Worm (Caenorhabditis elegans) whole organism, mixed stage, embryonic: ENCODE results near the gene ubh-1.

Source experiments
- elt-1 ChIP-seq: sonication (generic microtip); optimal IDR thresholded peaks from 2 replicates; lab custom pipeline; 2017; ENCODE audit warnings: missing genetic modification characterization, mild to moderate bottlenecking, missing compliant biosample characterization, antibody characterized with exemption, moderate library complexity, borderline replicate concordance; ENCODE audit not compliant: insufficient read depth
- elt-3 ChIP-seq: fragments of 150-350 bp; optimal IDR thresholded peaks from 2 replicates; lab custom pipeline; 2014; ENCODE audit warnings: missing biosample characterization, missing genetic modification characterization
- lsy-2 ChIP-seq: fragments of 150-350 bp; optimal IDR thresholded peaks from 2 replicates; lab custom pipeline; 2014; ENCODE audit warnings: missing biosample characterization, missing genetic modification characterization
- mls-2 ChIP-seq: sonication (generic microtip); optimal IDR thresholded peaks from 2 replicates; lab custom pipeline; 2016; ENCODE audit warnings: mild to moderate bottlenecking, missing genetic modification characterization, moderate library complexity, missing compliant biosample characterization
- nhr-28 ChIP-seq: fragments of 150-350 bp; optimal IDR thresholded peaks from 2 replicates; lab custom pipeline; 2014; ENCODE audit warnings: missing biosample characterization, missing genetic modification characterization
- tbx-8 ChIP-seq: fragments of 200-800 bp; sonication (Bioruptor generic); optimal IDR thresholded peaks from 2 replicates; lab custom pipeline; 2018; ENCODE audit warnings: mild to moderate bottlenecking, missing genetic modification characterization, moderate library complexity, missing compliant biosample characterization
- unc-39 ChIP-seq: fragments of 150-350 bp; optimal IDR thresholded peaks from 2 replicates; lab custom pipeline; 2014; ENCODE audit warnings: missing biosample characterization, missing genetic modification characterization

ce11 chrV:6544999-6545398 is 33.8 kb upstream of the ubh-1 start:
- TF ChIP-seq lsy-2 (tag; lab: Kevin White, UChicago) (no peak), nhr-28 (tag; lab: Kevin White, UChicago) (no peak), mls-2 (tag; lab: Kevin White, UChicago) (no peak), unc-39 (tag; lab: Kevin White, UChicago) (no peak), elt-1 (tag; lab: Kevin White, UChicago) (no peak), elt-3 (tag; lab: Kevin White, UChicago) (no peak), tbx-8 (no peak)
